Worm (Caenorhabditis elegans) whole organism, early embryonic: Measurements from ENCODE around the gene cbs-1.

ENCODE experiments used
- B0310.2 ChIP-seq: sonication (generic microtip); optimal IDR thresholded peaks from 2 replicates; lab custom pipeline; 2016; ENCODE audit warnings: mild to moderate bottlenecking, missing genetic modification characterization, missing compliant biosample characterization
- pes-1 ChIP-seq: fragments of 200-800 bp; sonication (Bioruptor generic); IDR thresholded peaks from 2 replicates; pipeline ENCODE4 v1.3.6; 2022; ENCODE audit warnings: missing genetic modification reagents, missing genetic modification characterization, missing compliant biosample characterization
- tra-4 ChIP-seq: sonication (generic microtip); optimal IDR thresholded peaks from 2 replicates; lab custom pipeline; 2017; ENCODE audit warnings: missing genetic modification characterization, missing compliant biosample characterization

cbs-1 gene

DNA sequence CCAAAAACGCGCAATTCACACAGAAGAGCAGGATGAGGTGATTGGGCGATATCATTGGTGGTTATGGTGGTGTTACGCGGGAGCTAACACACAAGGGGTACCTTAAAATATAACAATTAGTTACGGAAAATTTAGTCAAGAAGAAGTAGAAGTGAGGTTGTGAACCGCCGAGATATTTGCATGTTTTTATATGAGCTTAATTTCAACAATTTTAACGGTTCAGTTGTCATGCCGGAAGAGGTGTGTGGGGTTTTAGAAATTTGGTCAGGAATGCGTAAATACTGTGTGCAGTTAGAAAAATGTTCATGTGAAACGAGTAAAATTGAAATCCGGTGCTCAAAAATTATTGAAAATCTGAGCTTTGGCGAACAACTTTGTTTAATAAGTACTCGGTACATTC lies 38.8 kb downstream of the cbs-1 start, which contains the start of gene flp-3:
TSS of gene flp-3 (minus strand) at position 101 of the 400 bp plus-strand sequence.
- TF ChIP-seq B0310.2 (tag; lab: Kevin White, UChicago), result no peak

DNA sequence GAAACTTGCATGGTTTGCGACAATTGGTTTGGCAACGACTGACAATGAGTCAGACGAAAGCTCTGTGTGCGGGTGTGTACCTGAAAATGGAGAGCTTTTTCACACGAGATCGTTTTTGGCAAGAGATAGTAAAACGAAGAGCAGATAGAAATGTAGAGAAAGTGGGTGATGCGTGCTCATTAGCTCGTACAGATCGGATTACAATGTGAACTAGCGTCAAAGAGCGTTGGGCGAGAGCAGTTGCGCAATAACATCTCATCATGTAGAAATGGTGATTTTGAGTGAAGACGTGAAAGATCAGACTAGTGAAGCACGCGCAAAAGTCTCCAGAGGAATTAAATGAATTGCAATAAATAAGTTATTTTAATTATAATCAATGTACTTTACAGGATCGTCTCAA lies 41.1 kb downstream of the cbs-1 start, which contains the start of gene flp-2:
TSS of gene flp-2 (minus strand) at position 101 of the 400 bp plus-strand sequence.
- TF ChIP-seq pes-1 (GFP tag; lab: Robert Waterston, UW) (no peak), tra-4 (tag; lab: Kevin White, UChicago) (no peak)
